Worm (Caenorhabditis elegans) whole organism, early embryonic: Measurements from ENCODE around the gene cpsf-1.
"Not testable (repeated sequence)": the region's sequence is repeated elsewhere in the genome, so short reads cannot be mapped to it uniquely, and the experiment has no call there.

Experiments used
- B0310.2 ChIP-seq: sonication (generic microtip); optimal IDR thresholded peaks from 2 replicates; lab custom pipeline; 2016; ENCODE audit warnings: mild to moderate bottlenecking, missing genetic modification characterization, missing compliant biosample characterization
- F13C5.2 ChIP-seq: sonication (generic microtip); optimal IDR thresholded peaks from 2 replicates; lab custom pipeline; 2017; ENCODE audit warnings: mild to moderate bottlenecking, missing genetic modification characterization, inconsistent platforms, missing compliant biosample characterization
- aly-1 ChIP-seq: sonication (generic microtip); optimal IDR thresholded peaks from 2 replicates; lab custom pipeline; 2016; ENCODE audit warnings: missing genetic modification characterization, missing compliant biosample characterization
- ama-1 ChIP-seq: fragments of 150-350 bp; optimal IDR thresholded peaks from 2 replicates; lab custom pipeline; 2014
- ceh-13 ChIP-seq: fragments of 200-800 bp; sonication (Bioruptor generic); optimal IDR thresholded peaks from 2 replicates; lab custom pipeline; 2018; ENCODE audit warnings: mild to moderate bottlenecking, missing genetic modification characterization, missing compliant biosample characterization
- ceh-36 ChIP-seq: sonication (generic microtip); optimal IDR thresholded peaks from 2 replicates; lab custom pipeline; 2016; ENCODE audit warnings: missing genetic modification characterization, inconsistent platforms, missing compliant biosample characterization
- ets-7 ChIP-seq: sonication (generic microtip); optimal IDR thresholded peaks from 2 replicates; lab custom pipeline; 2016; ENCODE audit warnings: missing genotype, missing genetic modification characterization, missing compliant biosample characterization
- flt-1 ChIP-seq: fragments of 200-800 bp; sonication (Bioruptor generic); IDR thresholded peaks from 2 replicates; pipeline ENCODE4 v1.3.6; 2022; ENCODE audit warnings: missing genetic modification characterization, missing compliant biosample characterization
- hnd-1 ChIP-seq: sonication (generic microtip); optimal IDR thresholded peaks from 2 replicates; lab custom pipeline; 2016; ENCODE audit warnings: missing genetic modification characterization, missing compliant biosample characterization
- pes-1 ChIP-seq: fragments of 200-800 bp; sonication (Bioruptor generic); IDR thresholded peaks from 2 replicates; pipeline ENCODE4 v1.3.6; 2022; ENCODE audit warnings: missing genetic modification reagents, missing genetic modification characterization, missing compliant biosample characterization
- scrt-1 ChIP-seq: fragments of 200-800 bp; sonication (Bioruptor generic); IDR thresholded peaks from 2 replicates; pipeline ENCODE4 v1.3.6; 2022; ENCODE audit warnings: missing genetic modification characterization, missing compliant biosample characterization
- sea-1 ChIP-seq: fragments of 200-800 bp; sonication (Bioruptor generic); conservative IDR thresholded peaks from 2 replicates; pipeline ENCODE4 v1.3.6; 2022; ENCODE audit warnings: missing genetic modification characterization, missing compliant biosample characterization
- tbx-11 ChIP-seq: fragments of 200-800 bp; sonication (Bioruptor generic); IDR thresholded peaks from 2 replicates; pipeline ENCODE4 v1.3.6; 2022; ENCODE audit warnings: missing genetic modification characterization, missing compliant biosample characterization
- tra-4 ChIP-seq: sonication (generic microtip); optimal IDR thresholded peaks from 2 replicates; lab custom pipeline; 2017; ENCODE audit warnings: missing genetic modification characterization, missing compliant biosample characterization

- TF ChIP-seq aly-1 (tag; lab: Kevin White, UChicago); ets-7; flt-1; ama-1 (lab: Kevin White, UChicago); scrt-1 (GFP tag; lab: Robert Waterston, UW); sea-1 (GFP tag; lab: Robert Waterston, UW); tbx-11 (GFP tag; lab: Robert Waterston, UW); ceh-36 (tag; lab: Kevin White, UChicago); hnd-1 (tag; lab: Kevin White, UChicago); F13C5.2 (tag; lab: Kevin White, UChicago); ceh-13 (GFP tag; lab: Kevin White, UChicago); pes-1 (GFP tag; lab: Robert Waterston, UW); B0310.2 (tag; lab: Kevin White, UChicago); tra-4 (tag; lab: Kevin White, UChicago): not testable (repeated sequence)
These were observed 18.4 kb upstream of the cpsf-1 start, which contains the start of gene R05C11.4 for ce11 chrIV:2051195-2051594.
